Fruit fly (Drosophila melanogaster): Measurements from ENCODE around the gene CG4291.

CG4291 gene

DNA sequence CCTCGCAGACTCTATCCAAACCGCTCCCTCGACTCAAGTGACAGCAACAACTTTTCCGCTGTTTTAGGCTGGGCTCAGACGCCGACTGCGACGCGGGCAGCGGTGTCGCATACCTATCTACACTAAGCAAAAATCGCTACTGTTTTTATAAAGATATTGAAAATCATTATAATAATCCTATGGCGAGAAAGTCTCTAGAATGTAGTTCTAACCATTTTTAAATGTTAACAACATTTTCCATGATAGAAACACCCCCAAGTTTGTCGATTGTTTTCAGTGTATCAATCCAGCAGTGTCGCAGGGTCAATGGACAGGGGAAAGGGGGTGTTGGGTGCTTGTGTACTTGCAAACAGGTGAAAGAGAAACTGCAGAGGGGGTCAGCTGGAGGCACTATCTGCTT, 13.3 kb upstream of the CG4291 start (continued):
- peak; percentile 100 for TF ChIP-seq svp (GFP tag)
- TF ChIP-seq CG32006 (GFP tag; optimal IDR thresholded peaks at IDR 0.05), result peak; percentile 97
- peak; percentile 97 for TF ChIP-seq Sox14 (GFP tag; optimal IDR thresholded peaks at IDR 0.05)
- peak; percentile 93 for TF ChIP-seq spab (GFP tag; optimal IDR thresholded peaks at IDR 0.05)
- TF ChIP-seq esn (GFP tag; optimal IDR thresholded peaks at IDR 0.05), result peak; percentile 98
- peak; percentile 99 for TF ChIP-seq Eip78C (GFP tag)
- TF ChIP-seq Smox (GFP tag; optimal IDR thresholded peaks at IDR 0.05), result peak; percentile 96
- peak; percentile 92 for TF ChIP-seq CG6808 (GFP tag; optimal IDR thresholded peaks at IDR 0.05)
- TF ChIP-seq CG8319 (GFP tag; optimal IDR thresholded peaks at IDR 0.05), result peak; percentile 97
- peak; percentile 97 for TF ChIP-seq CG11902 (GFP tag; optimal IDR thresholded peaks at IDR 0.05)
- TF ChIP-seq CG11762 (GFP tag; optimal IDR thresholded peaks at IDR 0.05; ENCODE audit: insufficient read depth), result peak; percentile 94
- peak; percentile 92 for TF ChIP-seq fd59A (GFP tag; optimal IDR thresholded peaks at IDR 0.05)
- peak; percentile 93 for TF ChIP-seq CG16779 (tag; optimal IDR thresholded peaks at IDR 0.05)
- peak; percentile 93 for TF ChIP-seq Ets96B (tag; optimal IDR thresholded peaks at IDR 0.05)

DNA sequence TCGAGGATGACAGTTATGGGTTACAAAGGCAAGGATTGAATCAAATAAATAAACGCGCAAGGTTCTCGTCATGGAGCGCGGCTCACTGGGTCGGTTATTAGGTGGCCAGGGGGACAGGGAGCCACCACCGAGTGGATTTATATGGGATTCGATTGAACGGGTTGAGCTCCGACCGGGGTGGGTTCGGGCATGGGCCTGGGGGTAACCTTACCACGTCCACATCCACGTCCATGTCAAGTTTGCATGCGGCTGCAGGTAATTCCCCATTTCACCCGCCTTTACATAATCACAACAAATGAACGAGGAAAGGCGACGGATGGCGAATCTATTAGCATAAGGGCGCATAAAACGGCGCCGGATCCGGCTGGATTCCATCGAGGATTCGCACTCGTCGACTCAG, 7.4 kb upstream of the CG4291 start, which contains the start of gene CG13950:
Gene CG13950 (plus strand): TSS at position 301 of the 400 bp plus-strand sequence.
- TF ChIP-seq CG8319 (GFP tag; optimal IDR thresholded peaks at IDR 0.05) (no peak), CG3919 (GFP tag; optimal IDR thresholded peaks at IDR 0.05) (no peak), CG11762 (GFP tag; optimal IDR thresholded peaks at IDR 0.05; ENCODE audit: insufficient read depth) (no peak), CG6163 (GFP tag; IDR thresholded peaks at IDR 0.05) (no peak), CG8119 (GFP tag; IDR thresholded peaks at IDR 0.05) (no peak), vri (GFP tag; optimal IDR thresholded peaks at IDR 0.05) (no peak), Eip93F (GFP tag; optimal IDR thresholded peaks at IDR 0.05) (no peak), CG6276 (GFP tag; optimal IDR thresholded peaks at IDR 0.05) (no peak), fkh (GFP tag; optimal IDR thresholded peaks at IDR 0.05) (no peak)

DNA sequence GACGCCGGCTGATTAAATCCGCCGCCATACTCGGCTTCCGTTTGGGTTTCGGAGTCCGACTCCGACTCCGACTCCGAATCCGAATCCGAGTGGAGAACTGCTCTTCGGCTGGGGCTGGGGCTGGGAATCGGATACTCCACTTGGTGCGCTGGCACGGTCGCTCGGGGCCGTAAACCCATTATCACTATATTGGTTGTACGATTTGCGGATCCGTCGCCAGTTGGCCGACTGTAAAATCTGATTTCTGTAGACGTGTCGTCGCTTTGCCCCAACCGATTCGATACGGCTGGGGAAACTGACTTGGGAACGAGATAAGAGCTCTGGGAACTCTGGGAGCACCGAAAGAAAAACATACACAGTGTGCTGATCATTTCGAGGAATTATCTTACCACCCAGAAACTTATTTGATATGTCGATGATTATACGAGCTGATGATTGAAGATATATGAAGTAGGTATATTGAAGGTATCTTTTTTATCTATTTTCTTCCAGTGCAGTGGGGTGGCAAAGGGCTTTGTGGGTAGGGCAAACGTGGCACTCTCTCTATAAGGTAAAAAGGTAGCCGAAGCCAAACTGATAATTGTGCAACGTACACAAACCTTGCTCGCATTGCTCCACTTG, 5.5 kb upstream of the CG4291 start:
- TF ChIP-seq CG6163 (GFP tag; IDR thresholded peaks at IDR 0.05) (no peak), eg (GFP tag; IDR thresholded peaks at IDR 0.05) (0 out of 3 replicates have a peak, but pooled peaks have one; percentile 34), Sox14 (GFP tag; optimal IDR thresholded peaks at IDR 0.05) (peak; percentile 24), Sox102F (GFP tag; optimal IDR thresholded peaks at IDR 0.05) (peak; percentile 29), svp (GFP tag) (peak; percentile 60), pdm3 (GFP tag; optimal IDR thresholded peaks at IDR 0.05) (peak; percentile 39), OdsH (GFP tag; optimal IDR thresholded peaks at IDR 0.05) (peak; percentile 56), CG16779 (tag; optimal IDR thresholded peaks at IDR 0.05) (peak; percentile 8), Eip75B (GFP tag; optimal IDR thresholded peaks at IDR 0.05) (peak; percentile 39), Met (GFP tag; optimal IDR thresholded peaks at IDR 0.05) (peak; percentile 7), cyc (GFP tag; optimal IDR thresholded peaks at IDR 0.05) (no peak), lz (GFP tag; optimal IDR thresholded peaks at IDR 0.05) (no peak), CG10631 (GFP tag; optimal IDR thresholded peaks at IDR 0.05) (peak; percentile 13), esn (GFP tag; optimal IDR thresholded peaks at IDR 0.05) (peak; percentile 57), Eip78C (GFP tag) (peak; percentile 38), CG7368 (GFP tag; optimal IDR thresholded peaks at IDR 0.05) (peak; percentile 14), CG6276 (GFP tag; optimal IDR thresholded peaks at IDR 0.05) (no peak), CG31627 (GFP tag; optimal IDR thresholded peaks at IDR 0.05) (peak; percentile 43), CG6792 (GFP tag; optimal IDR thresholded peaks at IDR 0.05) (peak; percentile 40), salr (GFP tag; optimal IDR thresholded peaks at IDR 0.05) (no peak), Ets96B (tag; optimal IDR thresholded peaks at IDR 0.05) (no peak), net (GFP tag; optimal IDR thresholded peaks at IDR 0.05) (no peak), CG6854 (GFP tag; optimal IDR thresholded peaks at IDR 0.05) (no peak), topi (GFP tag; optimal IDR thresholded peaks at IDR 0.05) (no peak), Eip93F (GFP tag; optimal IDR thresholded peaks at IDR 0.05) (no peak), CG3919 (GFP tag; optimal IDR thresholded peaks at IDR 0.05) (peak; percentile 11), vri (GFP tag; optimal IDR thresholded peaks at IDR 0.05) (peak; percentile 45), CG32006 (GFP tag; optimal IDR thresholded peaks at IDR 0.05) (no peak), Lpt (GFP tag; optimal IDR thresholded peaks at IDR 0.05) (no peak)

All from whole organism, prepupa.